Fruit fly (Drosophila melanogaster) whole organism, embryonic: ENCODE data around the gene Nf1.

ENCODE experiments used
- B-H1 ChIP-seq: fragments of 200-800 bp; sonication (Bioruptor generic); IDR thresholded peaks from 3 replicates; pipeline ENCODE4 v1.3.6; 2022; ENCODE audit warnings: missing biosample characterization, missing genetic modification characterization
- CG10543 ChIP-seq: fragments of 200-800 bp; sonication (Bioruptor generic); optimal IDR thresholded peaks from 3 replicates; lab custom pipeline; 2017; ENCODE audit warnings: missing biosample characterization, mild to moderate bottlenecking, missing genetic modification characterization, moderate library complexity
- CG12219 ChIP-seq: fragments of 200-800 bp; sonication (Bioruptor generic); optimal IDR thresholded peaks from 3 replicates; lab custom pipeline; 2018; ENCODE audit warnings: missing biosample characterization, mild to moderate bottlenecking, missing genetic modification characterization
- CG14014 ChIP-seq: fragments of 200-800 bp; sonication (Bioruptor generic); IDR thresholded peaks from 2 replicates; pipeline ENCODE4 v1.3.6; 2022; ENCODE audit warnings: missing biosample characterization, missing genetic modification characterization
- CG14860 ChIP-seq: fragments of 200-800 bp; sonication (Bioruptor generic); IDR thresholded peaks from 3 replicates; pipeline ENCODE4 v1.3.6; 2022; ENCODE audit warnings: missing biosample characterization, missing genetic modification characterization; ENCODE audit not compliant: partially characterized antibody
- CG15696 ChIP-seq: fragments of 200-800 bp; sonication (Bioruptor generic); optimal IDR thresholded peaks from 2 replicates; lab custom pipeline; 2019; ENCODE audit warnings: missing biosample characterization, mild to moderate bottlenecking, missing genetic modification characterization, moderate library complexity
- CG2120 ChIP-seq: fragments of 200-800 bp; sonication (Bioruptor generic); optimal IDR thresholded peaks from 3 replicates; lab custom pipeline; 2016; ENCODE audit warnings: missing biosample characterization, missing genetic modification characterization
- CG30431 ChIP-seq: fragments of 200-800 bp; sonication (Bioruptor generic); optimal IDR thresholded peaks from 2 replicates; lab custom pipeline; 2017; ENCODE audit warnings: missing biosample characterization, missing genetic modification characterization
- CG31441 ChIP-seq: fragments of 200-800 bp; sonication (Bioruptor generic); IDR thresholded peaks from 2 replicates; pipeline ENCODE4 v1.3.6; 2022; ENCODE audit warnings: missing biosample characterization, missing genetic modification characterization
- CG3838 ChIP-seq: fragments of 200-800 bp; sonication (Bioruptor generic); optimal IDR thresholded peaks from 3 replicates; lab custom pipeline; 2016; ENCODE audit warnings: missing biosample characterization, missing genetic modification characterization
- CG4424 ChIP-seq: fragments of 200-800 bp; sonication (Bioruptor generic); optimal IDR thresholded peaks from 3 replicates; lab custom pipeline; 2016; ENCODE audit warnings: missing biosample characterization, missing genetic modification characterization
- CG4854 ChIP-seq: fragments of 200-800 bp; sonication (Bioruptor generic); optimal IDR thresholded peaks from 2 replicates; lab custom pipeline; 2016; ENCODE audit warnings: missing biosample characterization, missing genetic modification characterization, inconsistent platforms
- CG6654 ChIP-seq: fragments of 200-800 bp; sonication (Bioruptor generic); optimal IDR thresholded peaks from 2 replicates; lab custom pipeline; 2017; ENCODE audit warnings: missing biosample characterization, mild to moderate bottlenecking, missing genetic modification characterization
- CG7963 ChIP-seq: fragments of 200-800 bp; sonication (Bioruptor generic); IDR thresholded peaks from 3 replicates; pipeline ENCODE4 v1.3.6; 2022; ENCODE audit warnings: missing biosample characterization, missing genetic modification characterization; ENCODE audit not compliant: partially characterized antibody
- CG8290 ChIP-seq, 3 experiments: fragments of 200-800 bp; sonication (Bioruptor generic); optimal IDR thresholded peaks; 2 replicates each; lab custom pipeline; 2016 to 2019; ENCODE audit warnings: missing biosample characterization in 3 of 3, missing genetic modification characterization in 3 of 3, mild to moderate bottlenecking in 2 of 3, moderate library complexity in 1 of 3
- CG9797 ChIP-seq: fragments of 200-800 bp; sonication (Bioruptor generic); optimal IDR thresholded peaks from 3 replicates; lab custom pipeline; 2018; ENCODE audit warnings: missing biosample characterization, mild to moderate bottlenecking, missing genetic modification characterization
- CTCF ChIP-seq: fragments of 200-800 bp; sonication (Bioruptor generic); optimal IDR thresholded peaks from 2 replicates; lab custom pipeline; 2017; ENCODE audit warnings: missing biosample characterization, mild to moderate bottlenecking, missing genetic modification characterization, moderate library complexity
- D ChIP-seq, 2 experiments: fragments of 200-800 bp in 1 of 2; fragments of >200 bp in 1 of 2; sonication (Bioruptor generic) in 1 of 2; optimal IDR thresholded peaks; 2 replicates in 1 of 2; 3 replicates in 1 of 2; lab custom pipeline; 2017; ENCODE audit warnings: mild to moderate bottlenecking in 1 of 2, missing biosample characterization in 1 of 2, missing genetic modification characterization in 1 of 2, missing genetic modification reagents in 1 of 2
- Dfd ChIP-seq, 2 experiments: fragments of >200 bp; optimal IDR thresholded peaks; 2 replicates each; lab custom pipeline; 2017; ENCODE audit warnings: missing biosample characterization in 2 of 2, missing genetic modification characterization in 2 of 2
- Doc3 ChIP-seq: fragments of 200-800 bp; sonication (Bioruptor generic); IDR thresholded peaks from 3 replicates; pipeline ENCODE4 v1.3.6; 2022; ENCODE audit warnings: missing biosample characterization, missing genetic modification characterization; ENCODE audit not compliant: partially characterized antibody
- E2f2 ChIP-seq: fragments of 200-800 bp; sonication (Bioruptor generic); IDR thresholded peaks from 2 replicates; pipeline ENCODE4 v1.3.6; 2022; ENCODE audit warnings: missing biosample characterization, missing genetic modification characterization
- HHEX ChIP-seq: fragments of 200-800 bp; sonication (Bioruptor generic); optimal IDR thresholded peaks from 3 replicates; lab custom pipeline; 2017; ENCODE audit warnings: missing biosample characterization, mild to moderate bottlenecking, missing genetic modification characterization, missing genetic modification reagents
- HLHmδ ChIP-seq: fragments of 200-800 bp; sonication (Bioruptor generic); optimal IDR thresholded peaks from 2 replicates; lab custom pipeline; 2018; ENCODE audit warnings: missing biosample characterization, mild to moderate bottlenecking, missing genetic modification characterization, moderate library complexity
- Hmx ChIP-seq: fragments of 200-800 bp; sonication (Bioruptor generic); optimal IDR thresholded peaks from 2 replicates; lab custom pipeline; 2016; ENCODE audit warnings: missing biosample characterization, missing genetic modification characterization
- Meics ChIP-seq: fragments of 200-800 bp; sonication (Bioruptor generic); optimal IDR thresholded peaks from 2 replicates; lab custom pipeline; 2017; ENCODE audit warnings: missing biosample characterization, mild to moderate bottlenecking, missing genetic modification characterization
- Neu2 ChIP-seq: fragments of 200-800 bp; sonication (Bioruptor generic); optimal IDR thresholded peaks from 3 replicates; lab custom pipeline; 2016; ENCODE audit warnings: missing biosample characterization, missing genetic modification characterization, borderline replicate concordance
- Nf-YB ChIP-seq: fragments of 200-800 bp; sonication (Bioruptor generic); optimal IDR thresholded peaks from 3 replicates; lab custom pipeline; 2019; ENCODE audit warnings: missing biosample characterization, mild to moderate bottlenecking, missing genetic modification characterization, moderate library complexity
- NfI ChIP-seq: fragments of 200-800 bp; sonication (Bioruptor generic); optimal IDR thresholded peaks from 3 replicates; lab custom pipeline; 2018; ENCODE audit warnings: missing biosample characterization, mild to moderate bottlenecking, missing genetic modification characterization, moderate library complexity
- Optix ChIP-seq: fragments of 200-800 bp; sonication (Bioruptor generic); IDR thresholded peaks from 3 replicates; pipeline ENCODE4 v1.3.6; 2022; ENCODE audit warnings: missing biosample characterization, missing genetic modification characterization
- Pdp1 ChIP-seq, 2 experiments: fragments of 200-800 bp; sonication (Bioruptor generic); optimal IDR thresholded peaks; 3 replicates each; lab custom pipeline; 2016; ENCODE audit warnings: missing biosample characterization in 2 of 2, missing genetic modification characterization in 2 of 2, mild to moderate bottlenecking in 1 of 2, moderate library complexity in 1 of 2
- Poxn ChIP-seq: fragments of 200-800 bp; sonication (Bioruptor generic); IDR thresholded peaks from 2 replicates; pipeline ENCODE4 v1.3.6; 2022; ENCODE audit warnings: missing biosample characterization, missing genetic modification characterization
- Ssrp ChIP-seq: fragments of 200-800 bp; sonication (Bioruptor generic); optimal IDR thresholded peaks from 2 replicates; lab custom pipeline; 2018; ENCODE audit warnings: missing biosample characterization, mild to moderate bottlenecking, missing genetic modification characterization, moderate library complexity
- abd-A ChIP-seq: fragments of 200-800 bp; sonication (Bioruptor generic); optimal IDR thresholded peaks from 3 replicates; lab custom pipeline; 2019; ENCODE audit warnings: missing biosample characterization, mild to moderate bottlenecking, missing genetic modification characterization, moderate library complexity
- al ChIP-seq: fragments of 200-800 bp; sonication (Bioruptor generic); IDR thresholded peaks from 2 replicates; pipeline ENCODE4 v1.3.6; 2022; ENCODE audit warnings: missing biosample characterization, missing genetic modification characterization
- az2 ChIP-seq: fragments of 200-800 bp; sonication (Bioruptor generic); optimal IDR thresholded peaks from 3 replicates; lab custom pipeline; 2016; ENCODE audit warnings: missing biosample characterization, missing genetic modification characterization
- ci ChIP-seq: fragments of 200-800 bp; sonication (Bioruptor generic); IDR thresholded peaks from 3 replicates; pipeline ENCODE4 v1.3.6; 2022; ENCODE audit warnings: missing biosample characterization, missing genetic modification characterization
- ftz-f1 ChIP-seq: fragments of 200-800 bp; sonication (Bioruptor generic); optimal IDR thresholded peaks from 2 replicates; lab custom pipeline; 2016; ENCODE audit warnings: missing biosample characterization, missing genetic modification characterization
- kni ChIP-seq: fragments of 200-800 bp; sonication (Bioruptor generic); optimal IDR thresholded peaks from 3 replicates; lab custom pipeline; 2017; ENCODE audit warnings: mild to moderate bottlenecking, missing biosample characterization, missing genetic modification reagents, missing genetic modification characterization
- lbe ChIP-seq: fragments of 200-800 bp; sonication (Bioruptor generic); optimal IDR thresholded peaks from 2 replicates; lab custom pipeline; 2016; ENCODE audit warnings: missing biosample characterization, mild to moderate bottlenecking, missing genetic modification characterization
- nom ChIP-seq: fragments of 200-800 bp; sonication (Bioruptor generic); optimal IDR thresholded peaks from 2 replicates; lab custom pipeline; 2017; ENCODE audit warnings: missing biosample characterization, missing genetic modification characterization, mild to moderate bottlenecking, moderate library complexity, missing genetic modification reagents
- scrt ChIP-seq: fragments of 200-800 bp; sonication (Bioruptor generic); optimal IDR thresholded peaks from 2 replicates; lab custom pipeline; 2018; ENCODE audit warnings: missing biosample characterization, mild to moderate bottlenecking, missing genetic modification characterization, moderate library complexity
- sens ChIP-seq: fragments of 200-800 bp; sonication (Bioruptor generic); peaks from one replicate; lab custom pipeline; 2016; ENCODE audit warnings: missing biosample characterization, missing genetic modification characterization
- shn ChIP-seq: fragments of 200-800 bp; sonication (Bioruptor generic); optimal IDR thresholded peaks from 3 replicates; lab custom pipeline; 2016; ENCODE audit warnings: missing biosample characterization, missing genetic modification characterization
- sqz ChIP-seq: fragments of 200-800 bp; sonication (Bioruptor generic); optimal IDR thresholded peaks from 3 replicates; lab custom pipeline; 2018; ENCODE audit warnings: missing biosample characterization, mild to moderate bottlenecking, missing genetic modification characterization
- tx ChIP-seq: fragments of 200-800 bp; sonication (Bioruptor generic); optimal IDR thresholded peaks from 2 replicates; lab custom pipeline; 2016; ENCODE audit warnings: missing biosample characterization, missing genetic modification characterization
- unpg ChIP-seq: fragments of 200-800 bp; sonication (Bioruptor generic); optimal IDR thresholded peaks from 3 replicates; lab custom pipeline; 2018; ENCODE audit warnings: missing biosample characterization, mild to moderate bottlenecking, missing genetic modification characterization, moderate library complexity
- wek ChIP-seq: fragments of 200-800 bp; sonication (Bioruptor generic); optimal IDR thresholded peaks from 3 replicates; lab custom pipeline; 2018; ENCODE audit warnings: missing biosample characterization, mild to moderate bottlenecking, missing genetic modification characterization, moderate library complexity

Nf1 gene

dm6 chr3R:26020244-26021171, 37.7 kb downstream of the Nf1 start (continued):
- TF ChIP-seq HLHmδ (GFP tag; lab: Kevin White, UChicago): peak; percentile 99
- no peak for TF ChIP-seq CG3838 (GFP tag; lab: Kevin White, UChicago)
- no peak for TF ChIP-seq CG14860 (GFP tag; lab: Robert Waterston, UW)
- no peak for TF ChIP-seq CG4854 (GFP tag; lab: Kevin White, UChicago)
- TF ChIP-seq Doc3 (GFP tag; lab: Robert Waterston, UW): no peak
- TF ChIP-seq CG9797 (GFP tag; lab: Kevin White, UChicago): no peak
- TF ChIP-seq lbe (GFP tag; lab: Kevin White, UChicago): peak; percentile 46
- peak; percentile 51; the same call in 1 of the 3 replicates for TF ChIP-seq ci (GFP tag; lab: Robert Waterston, UW)
- peak; percentile 46 for TF ChIP-seq scrt (GFP tag; lab: Kevin White, UChicago)
- no peak for TF ChIP-seq CG7963 (GFP tag; lab: Robert Waterston, UW)
- TF ChIP-seq CG4424: peak; percentile 58
- peak; percentile 10 for TF ChIP-seq nom (GFP tag; lab: Kevin White, UChicago)
- no peak for TF ChIP-seq Dfd (GFP tag; optimal IDR thresholded peaks at IDR 0.05; lab: Kevin White, UChicago)
- TF ChIP-seq Nf-YB (GFP tag; lab: Kevin White, UChicago): peak; percentile 98
- peak; percentile 71 for TF ChIP-seq Meics
- TF ChIP-seq B-H1 (GFP tag; lab: Robert Waterston, UW): peak; percentile 47; the same call in 2 of the 3 replicates
- peak; percentile 90 for TF ChIP-seq CG31441 (GFP tag; lab: Robert Waterston, UW)
- TF ChIP-seq CG15696 (tag; lab: Kevin White, UChicago): peak; percentile 64
- peak; percentile 67 for TF ChIP-seq az2 (GFP tag; lab: Kevin White, UChicago)
- peak; percentile 81 for TF ChIP-seq ftz-f1 (GFP tag; lab: Kevin White, UChicago)
- TF ChIP-seq HHEX: peak; percentile 44
- TF ChIP-seq kni (GFP tag; lab: Kevin White, UChicago): peak; percentile 99
- peak; percentile 52 for TF ChIP-seq CG12219 (GFP tag; lab: Kevin White, UChicago)
- peak; percentile 6 for TF ChIP-seq CG30431 (GFP tag; lab: Kevin White, UChicago)
- peak; percentile 33 for TF ChIP-seq sqz (GFP tag; lab: Kevin White, UChicago)
- TF ChIP-seq sens: peak; percentile 87
- peak; percentile 43 for TF ChIP-seq CG2120 (GFP tag; lab: Kevin White, UChicago)
- TF ChIP-seq CG10543: peak; percentile 91
- peak in 1 of 2 experiments; percentile 0 for TF ChIP-seq Pdp1 (GFP tag; optimal IDR thresholded peaks at IDR 0.05; lab: Kevin White, UChicago)
- TF ChIP-seq al (GFP tag; lab: Robert Waterston, UW): peak; percentile 29; the same call in 1 of the 2 replicates
- TF ChIP-seq NfI (GFP tag; lab: Kevin White, UChicago): peak; percentile 48
- TF ChIP-seq abd-A (tag; lab: Kevin White, UChicago): peak; percentile 87
- TF ChIP-seq CTCF (GFP tag; lab: Kevin White, UChicago): peak; percentile 10
- no peak for TF ChIP-seq Poxn (GFP tag; lab: Robert Waterston, UW)
- TF ChIP-seq Neu2 (GFP tag; lab: Kevin White, UChicago): no peak
- no peak for TF ChIP-seq shn
- TF ChIP-seq tx (GFP tag; lab: Kevin White, UChicago): no peak
- no peak for TF ChIP-seq CG8290 (GFP tag; optimal IDR thresholded peaks at IDR 0.05; lab: Kevin White, UChicago)
- peak in 1 of 2 experiments; percentile 72 for TF ChIP-seq CG8290 (tag; optimal IDR thresholded peaks at IDR 0.05; lab: Kevin White, UChicago)
- TF ChIP-seq E2f2 (GFP tag; lab: Robert Waterston, UW): peak; percentile 26; the same call in 1 of the 2 replicates
- TF ChIP-seq D (optimal IDR thresholded peaks at IDR 0.05; lab: Kevin White, UChicago): no peak
- TF ChIP-seq D (GFP tag; optimal IDR thresholded peaks at IDR 0.05; lab: Kevin White, UChicago): peak; percentile 50
- TF ChIP-seq unpg (GFP tag; lab: Kevin White, UChicago): peak; percentile 84
- no peak for TF ChIP-seq wek
- TF ChIP-seq Ssrp: peak; percentile 76
- peak; percentile 27 for TF ChIP-seq Hmx
- TF ChIP-seq CG6654 (GFP tag; lab: Kevin White, UChicago): peak; percentile 30
- 0 out of 3 replicates have a peak, but pooled peaks have one; percentile 8 for TF ChIP-seq Optix (GFP tag; lab: Robert Waterston, UW)
- TF ChIP-seq CG14014: 0 out of 2 replicates have a peak, but pooled peaks have one; percentile 16
